Fruit fly (Drosophila melanogaster): ENCODE results near the gene CCT4.

CCT4 gene

dm6 chr2L:12692343-12693079 is at the start of gene CCT4, which contains the start of gene CG6153 (continued):
- TF ChIP-seq Ravus (GFP tag; IDR thresholded peaks at IDR 0.05) (no peak), HHEX (GFP tag; optimal IDR thresholded peaks at IDR 0.05) (no peak), chinmo (GFP tag; IDR thresholded peaks at IDR 0.05; ENCODE audit: partially characterized antibody) (0 out of 4 replicates have a peak, but pooled peaks have one; percentile 61), gt (GFP tag; IDR thresholded peaks at IDR 0.05) (no peak), tll (GFP tag; optimal IDR thresholded peaks at IDR 0.05) (peak in 1 of 2 experiments; percentile 50), cwo (GFP tag; optimal IDR thresholded peaks at IDR 0.05) (no peak), twi (tag; optimal IDR thresholded peaks at IDR 0.05) (no peak), pho (GFP tag; optimal IDR thresholded peaks at IDR 0.05) (no peak), CG10565 (GFP tag; optimal IDR thresholded peaks at IDR 0.05) (no peak), trh (GFP tag; optimal IDR thresholded peaks at IDR 0.05) (no peak), CG17912 (GFP tag; optimal IDR thresholded peaks at IDR 0.05) (no peak), CG10267 (tag; optimal IDR thresholded peaks at IDR 0.05) (no peak), ERR (GFP tag; optimal IDR thresholded peaks at IDR 0.05) (no peak), CG14050 (GFP tag; IDR thresholded peaks at IDR 0.05) (no peak), CG12236 (GFP tag; optimal IDR thresholded peaks at IDR 0.05) (no peak), Nf-YC (tag; optimal IDR thresholded peaks at IDR 0.05) (peak; percentile 1), usp (GFP tag; optimal IDR thresholded peaks at IDR 0.05) (no peak), CG13775 (GFP tag; optimal IDR thresholded peaks at IDR 0.05) (no peak), NK7.1 (GFP tag; optimal IDR thresholded peaks at IDR 0.05) (no peak), Lhr (GFP tag; optimal IDR thresholded peaks at IDR 0.05) (peak; percentile 21), pfk (GFP tag; optimal IDR thresholded peaks at IDR 0.05) (no peak), Hmr (GFP tag; optimal IDR thresholded peaks at IDR 0.05) (no peak), unc-4 (GFP tag; IDR thresholded peaks at IDR 0.05; ENCODE audit: partially characterized antibody) (peak; percentile 38), CG7786 (GFP tag; optimal IDR thresholded peaks at IDR 0.05) (no peak), CG10979 (tag; optimal IDR thresholded peaks at IDR 0.05) (peak; percentile 2), trem (tag; optimal IDR thresholded peaks at IDR 0.05) (peak; percentile 30), CG1529 (GFP tag; optimal IDR thresholded peaks at IDR 0.05) (no peak), sr (GFP tag; IDR thresholded peaks at IDR 0.05) (no peak), CG17186 (GFP tag; optimal IDR thresholded peaks at IDR 0.05) (peak; percentile 7), HLH3B (GFP tag; IDR thresholded peaks at IDR 0.05) (no peak), CG16813 (GFP tag; IDR thresholded peaks at IDR 0.05; ENCODE audit: partially characterized antibody) (peak; percentile 61; the same call in 2 of the 3 replicates), tin (GFP tag; optimal IDR thresholded peaks at IDR 0.05) (no peak), mirr (GFP tag; optimal IDR thresholded peaks at IDR 0.05) (no peak), croc (GFP tag; conservative IDR thresholded peaks at IDR 0.05) (no peak), sc (optimal IDR thresholded peaks at IDR 0.05) (no peak), sc (GFP tag; optimal IDR thresholded peaks at IDR 0.05) (no peak), CG17385 (GFP tag; optimal IDR thresholded peaks at IDR 0.05) (peak; percentile 93), jing (GFP tag; optimal IDR thresholded peaks at IDR 0.05) (no peak), Oli (tag; optimal IDR thresholded peaks at IDR 0.05) (no peak), CG4424 (GFP tag; optimal IDR thresholded peaks at IDR 0.05) (no peak), CoRest (tag; optimal IDR thresholded peaks at IDR 0.05) (no peak), CG15514 (GFP tag; optimal IDR thresholded peaks at IDR 0.05) (no peak), tup (GFP tag; optimal IDR thresholded peaks at IDR 0.05) (no peak), Bdp1 (GFP tag; optimal IDR thresholded peaks at IDR 0.05) (no peak), CG7271 (tag; optimal IDR thresholded peaks at IDR 0.05) (no peak), crp (GFP tag; optimal IDR thresholded peaks at IDR 0.05) (no peak), CG6765 (GFP tag; optimal IDR thresholded peaks at IDR 0.05) (no peak), Blimp-1 (GFP tag; optimal IDR thresholded peaks at IDR 0.05) (no peak), CG13624 (GFP tag; optimal IDR thresholded peaks at IDR 0.05) (no peak)

All from whole organism, embryonic.